Worm (Caenorhabditis elegans) whole organism, early embryonic: ENCODE data around the gene K08B4.7.

Experiments
- aly-1 ChIP-seq: sonication (generic microtip); optimal IDR thresholded peaks from 2 replicates; lab custom pipeline; 2016; ENCODE audit warnings: missing genetic modification characterization, missing compliant biosample characterization
- ama-1 ChIP-seq: fragments of 150-350 bp; optimal IDR thresholded peaks from 2 replicates; lab custom pipeline; 2014
- ceh-13 ChIP-seq: fragments of 200-800 bp; sonication (Bioruptor generic); optimal IDR thresholded peaks from 2 replicates; lab custom pipeline; 2018; ENCODE audit warnings: mild to moderate bottlenecking, missing genetic modification characterization, missing compliant biosample characterization
- ceh-36 ChIP-seq: sonication (generic microtip); optimal IDR thresholded peaks from 2 replicates; lab custom pipeline; 2016; ENCODE audit warnings: missing genetic modification characterization, inconsistent platforms, missing compliant biosample characterization
- ets-7 ChIP-seq: sonication (generic microtip); optimal IDR thresholded peaks from 2 replicates; lab custom pipeline; 2016; ENCODE audit warnings: missing genotype, missing genetic modification characterization, missing compliant biosample characterization
- flt-1 ChIP-seq: fragments of 200-800 bp; sonication (Bioruptor generic); IDR thresholded peaks from 2 replicates; pipeline ENCODE4 v1.3.6; 2022; ENCODE audit warnings: missing genetic modification characterization, missing compliant biosample characterization
- hmg-4 ChIP-seq: fragments of 200-800 bp; sonication (Bioruptor generic); optimal IDR thresholded peaks from 2 replicates; lab custom pipeline; 2018; ENCODE audit warnings: mild to moderate bottlenecking, missing genetic modification characterization, missing compliant biosample characterization
- pes-1 ChIP-seq: fragments of 200-800 bp; sonication (Bioruptor generic); IDR thresholded peaks from 2 replicates; pipeline ENCODE4 v1.3.6; 2022; ENCODE audit warnings: missing genetic modification reagents, missing genetic modification characterization, missing compliant biosample characterization
- tbx-11 ChIP-seq: fragments of 200-800 bp; sonication (Bioruptor generic); IDR thresholded peaks from 2 replicates; pipeline ENCODE4 v1.3.6; 2022; ENCODE audit warnings: missing genetic modification characterization, missing compliant biosample characterization
- tbx-37 ChIP-seq: fragments of 200-800 bp; sonication (Bioruptor generic); conservative IDR thresholded peaks from 2 replicates; pipeline ENCODE4 v1.3.6; 2022; ENCODE audit warnings: missing genetic modification reagents, missing genetic modification characterization, missing compliant biosample characterization

DNA sequence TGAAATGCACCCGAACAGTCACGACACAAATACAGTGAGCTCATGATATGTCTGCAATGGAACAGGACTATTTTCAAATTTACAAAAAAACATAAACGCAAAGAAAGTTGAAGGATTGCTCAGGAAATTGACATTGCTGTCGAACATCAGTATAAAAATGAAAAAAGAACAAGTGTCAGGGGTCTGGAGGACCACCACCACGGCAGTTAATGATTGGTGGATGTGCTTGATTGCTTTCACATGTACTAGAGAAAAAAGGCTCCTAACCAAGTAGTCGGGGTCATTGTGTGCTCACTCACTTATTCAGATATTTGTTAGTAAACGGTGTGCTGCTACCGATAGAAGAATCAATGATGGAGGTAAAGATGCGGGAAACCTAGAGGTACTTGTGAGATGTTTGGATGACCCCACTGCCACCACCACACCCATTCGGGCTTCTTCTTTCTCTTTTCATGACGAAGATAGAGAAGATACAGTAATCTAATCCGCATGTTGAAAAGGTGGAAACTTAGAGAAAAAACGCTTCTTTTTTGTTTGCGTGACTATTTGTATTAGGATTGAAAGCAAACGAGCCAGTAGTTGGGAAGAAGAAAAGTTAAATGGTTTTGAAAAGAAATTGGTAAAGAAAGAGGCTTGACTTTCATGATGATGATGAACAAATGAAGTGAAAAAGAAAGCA is 35.2 kb upstream of the K08B4.7 start, which contains the start of gene M03D4.4:
- no peak for TF ChIP-seq tbx-11 (GFP tag; lab: Robert Waterston, UW)
- no peak for TF ChIP-seq ceh-36 (tag; lab: Kevin White, UChicago)
- no peak for TF ChIP-seq ceh-13 (GFP tag; lab: Kevin White, UChicago)
- TF ChIP-seq aly-1 (tag; lab: Kevin White, UChicago): no peak
- TF ChIP-seq ama-1 (lab: Kevin White, UChicago): no peak
- no peak for TF ChIP-seq flt-1 (GFP tag; lab: Robert Waterston, UW)
- TF ChIP-seq tbx-37 (GFP tag; lab: Robert Waterston, UW): no peak
- no peak for TF ChIP-seq ets-7 (tag; lab: Kevin White, UChicago)
- no peak for TF ChIP-seq hmg-4 (GFP tag; lab: Kevin White, UChicago)
- TF ChIP-seq pes-1: no peak
